Worm (Caenorhabditis elegans) whole organism, L4 larva: ENCODE data around the gene dyf-17.

ENCODE experiments used
- aly-2 ChIP-seq: sonication (generic microtip); optimal IDR thresholded peaks from 2 replicates; lab custom pipeline; 2018; ENCODE audit warnings: missing biosample characterization, missing genetic modification characterization
- ama-1 ChIP-seq: fragments of 150-350 bp; optimal IDR thresholded peaks from 2 replicates; lab custom pipeline; 2014; ENCODE audit warnings: inconsistent platforms, mixed read lengths
- ces-1 ChIP-seq: fragments of 150-350 bp; sonication (generic microtip); optimal IDR thresholded peaks from 4 replicates; lab custom pipeline; 2014; ENCODE audit warnings: missing biosample characterization, missing genetic modification reagents, missing genetic modification characterization
- daf-19 ChIP-seq: fragments of 200-800 bp; sonication (Bioruptor generic); conservative IDR thresholded peaks from 2 replicates; pipeline ENCODE4 v1.3.6; 2022; ENCODE audit warnings: missing genetic modification characterization, missing compliant biosample characterization
- lin-13 ChIP-seq: fragments of 150-350 bp; optimal IDR thresholded peaks from 2 replicates; lab custom pipeline; 2014; ENCODE audit warnings: missing biosample characterization, missing genetic modification reagents, missing genetic modification characterization
- lin-15B ChIP-seq: fragments of 150-350 bp; sonication (generic microtip); optimal IDR thresholded peaks from 3 replicates; lab custom pipeline; 2014; ENCODE audit warnings: missing biosample characterization, missing genetic modification characterization
- mdl-1 ChIP-seq, 2 experiments: fragments of 150-350 bp in 1 of 2; sonication (generic microtip) in 1 of 2; optimal IDR thresholded peaks; 2 replicates each; lab custom pipeline; 2014 to 2017; ENCODE audit warnings: missing biosample characterization in 2 of 2, missing genetic modification characterization in 2 of 2
- nhr-10 ChIP-seq: fragments of 150-350 bp; optimal IDR thresholded peaks from 2 replicates; lab custom pipeline; 2014; ENCODE audit warnings: missing biosample characterization, missing genetic modification characterization
- nhr-111 ChIP-seq: fragments of 200-800 bp; sonication (Bioruptor generic); optimal IDR thresholded peaks from 2 replicates; lab custom pipeline; 2018; ENCODE audit warnings: mild to moderate bottlenecking, missing genetic modification characterization, missing compliant biosample characterization
- nhr-76 ChIP-seq: fragments of 150-350 bp; optimal IDR thresholded peaks from 2 replicates; lab custom pipeline; 2014; ENCODE audit warnings: missing biosample characterization, missing genetic modification characterization
- skn-1 ChIP-seq: fragments of 150-350 bp; optimal IDR thresholded peaks from 2 replicates; lab custom pipeline; 2014; ENCODE audit warnings: missing biosample characterization, missing genetic modification characterization
- snpc-4 ChIP-seq: fragments of 150-350 bp; optimal IDR thresholded peaks from 2 replicates; lab custom pipeline; 2014; ENCODE audit warnings: missing biosample characterization, missing genetic modification characterization
- unc-130 ChIP-seq: sonication (generic microtip); optimal IDR thresholded peaks from 2 replicates; lab custom pipeline; 2016; ENCODE audit warnings: missing genetic modification reagents, missing genetic modification characterization, missing compliant biosample characterization

DNA sequence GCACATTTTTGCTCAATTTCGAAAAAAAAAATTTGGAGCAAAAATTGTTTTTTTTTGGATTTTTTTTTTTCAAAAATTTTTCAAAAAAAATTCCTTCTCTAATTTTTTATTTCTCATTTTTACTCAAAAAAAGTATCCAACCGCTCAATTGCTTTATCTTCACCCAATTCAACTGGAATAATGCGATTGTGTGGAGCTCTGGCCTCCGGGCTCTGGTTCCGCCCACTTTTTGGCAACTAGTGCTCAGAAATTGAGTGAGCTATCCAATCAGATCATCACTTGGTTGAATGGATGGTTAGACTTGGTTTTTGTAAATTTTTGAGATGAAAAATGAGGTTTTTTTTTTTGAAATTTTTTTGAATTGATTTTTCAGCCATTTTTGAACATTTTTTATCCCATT, 51.6 kb downstream of the dyf-17 start:
- TF ChIP-seq nhr-10 (tag; lab: Kevin White, UChicago) = no peak
- TF ChIP-seq snpc-4 (tag; lab: Kevin White, UChicago) = no peak
- TF ChIP-seq unc-130 (GFP tag; lab: Kevin White, UChicago) = no peak
- TF ChIP-seq nhr-76 (tag; lab: Kevin White, UChicago) = no peak
- no peak for TF ChIP-seq ces-1
- TF ChIP-seq lin-13 (GFP tag; lab: Kevin White, UChicago) = no peak
- TF ChIP-seq lin-15B (tag; lab: Kevin White, UChicago) = no peak
- no peak for TF ChIP-seq daf-19 (GFP tag; lab: Robert Waterston, UW)
- no peak for TF ChIP-seq mdl-1 (tag; optimal IDR thresholded peaks at IDR 0.05; lab: Kevin White, UChicago)
- no peak for TF ChIP-seq skn-1
- no peak for TF ChIP-seq nhr-111 (GFP tag; lab: Kevin White, UChicago)
- TF ChIP-seq ama-1 (lab: Kevin White, UChicago) = no peak
- no peak for TF ChIP-seq aly-2 (tag; lab: Kevin White, UChicago)
